Fruit fly (Drosophila melanogaster) whole organism, embryonic: Measurements from ENCODE around the gene CG43116.
A peak's percentile ranks its signal among the peaks of the same experiment; 100 is the strongest.

Experiments used
- ATbp ChIP-seq: fragments of 200-800 bp; sonication (Bioruptor generic); optimal IDR thresholded peaks from 2 replicates; lab custom pipeline; 2017; ENCODE audit warnings: missing biosample characterization, mild to moderate bottlenecking, missing genetic modification characterization, missing genetic modification reagents
- CG11093 ChIP-seq: fragments of 200-800 bp; sonication (Bioruptor generic); IDR thresholded peaks from 3 replicates; pipeline ENCODE4 v1.3.6; 2022; ENCODE audit warnings: missing biosample characterization, missing genetic modification characterization
- CG11723 ChIP-seq: fragments of 200-800 bp; sonication (Bioruptor generic); optimal IDR thresholded peaks from 2 replicates; lab custom pipeline; 2017; ENCODE audit warnings: missing biosample characterization, mild to moderate bottlenecking, missing genetic modification characterization
- CG1233 ChIP-seq: fragments of 200-800 bp; sonication (Bioruptor generic); optimal IDR thresholded peaks from 4 replicates; lab custom pipeline; 2018; ENCODE audit warnings: missing biosample characterization, mild to moderate bottlenecking, missing genetic modification characterization
- CG13123 ChIP-seq: fragments of 200-800 bp; sonication (Bioruptor generic); optimal IDR thresholded peaks from 2 replicates; lab custom pipeline; 2016; ENCODE audit warnings: missing biosample characterization, missing genetic modification characterization
- CG14667 ChIP-seq: fragments of 200-800 bp; sonication (Bioruptor generic); IDR thresholded peaks from 2 replicates; pipeline ENCODE4 v1.3.6; 2022; ENCODE audit warnings: missing biosample characterization, missing genetic modification characterization
- CG15696 ChIP-seq: fragments of 200-800 bp; sonication (Bioruptor generic); optimal IDR thresholded peaks from 2 replicates; lab custom pipeline; 2019; ENCODE audit warnings: missing biosample characterization, mild to moderate bottlenecking, missing genetic modification characterization, moderate library complexity
- CG1603 ChIP-seq: fragments of 200-800 bp; sonication (Bioruptor generic); optimal IDR thresholded peaks from 2 replicates; lab custom pipeline; 2019; ENCODE audit warnings: missing biosample characterization, mild to moderate bottlenecking, missing genetic modification characterization, moderate library complexity
- CG17328 ChIP-seq: fragments of 200-800 bp; sonication (Bioruptor generic); IDR thresholded peaks from 2 replicates; pipeline ENCODE4 v1.3.6; 2022; ENCODE audit warnings: missing biosample characterization, missing genetic modification characterization
- CG17829 ChIP-seq: fragments of 200-800 bp; optimal IDR thresholded peaks from 2 replicates; lab custom pipeline; 2019; ENCODE audit warnings: missing biosample characterization, mild to moderate bottlenecking, missing genetic modification characterization, moderate library complexity
- CG2202 ChIP-seq: fragments of 200-800 bp; sonication (Bioruptor generic); optimal IDR thresholded peaks from 2 replicates; lab custom pipeline; 2018; ENCODE audit warnings: missing biosample characterization, mild to moderate bottlenecking, missing genetic modification characterization
- CG30403 ChIP-seq: fragments of 200-800 bp; sonication (Bioruptor generic); optimal IDR thresholded peaks from 3 replicates; lab custom pipeline; 2016; ENCODE audit warnings: missing biosample characterization, missing genetic modification characterization
- CG5953 ChIP-seq: fragments of 200-800 bp; sonication (Bioruptor generic); IDR thresholded peaks from 2 replicates; pipeline ENCODE4 v1.3.6; 2022; ENCODE audit warnings: missing biosample characterization, missing genetic modification characterization
- CG9609 ChIP-seq: fragments of 200-800 bp; sonication (Bioruptor generic); optimal IDR thresholded peaks from 3 replicates; lab custom pipeline; 2016; ENCODE audit warnings: missing biosample characterization, missing genetic modification characterization
- CG9817 ChIP-seq: fragments of 200-800 bp; sonication (Bioruptor generic); optimal IDR thresholded peaks from 2 replicates; lab custom pipeline; 2018; ENCODE audit warnings: missing biosample characterization, mild to moderate bottlenecking, missing genetic modification characterization, moderate library complexity
- CHES-1-like ChIP-seq: fragments of 200-800 bp; sonication (Bioruptor generic); optimal IDR thresholded peaks from 2 replicates; lab custom pipeline; 2016; ENCODE audit warnings: missing biosample characterization, missing genetic modification characterization
- Chrac-16 ChIP-seq: fragments of 200-800 bp; sonication (Bioruptor generic); optimal IDR thresholded peaks from 3 replicates; lab custom pipeline; 2016; ENCODE audit warnings: missing biosample characterization, missing genetic modification characterization
- H2.0 ChIP-seq: fragments of 200-800 bp; sonication (Bioruptor generic); IDR thresholded peaks from 2 replicates; pipeline ENCODE4 v1.3.6; 2022; ENCODE audit warnings: missing biosample characterization, missing genetic modification characterization
- Hr3 ChIP-seq: fragments of 200-800 bp; sonication (Bioruptor generic); optimal IDR thresholded peaks from 3 replicates; lab custom pipeline; 2016; ENCODE audit warnings: missing biosample characterization, missing genetic modification characterization
- Lim3 ChIP-seq: fragments of 200-800 bp; sonication (Bioruptor generic); IDR thresholded peaks from 2 replicates; pipeline ENCODE4 v1.3.6; 2022; ENCODE audit warnings: missing biosample characterization, missing genetic modification characterization
- Mrtf ChIP-seq: fragments of 200-800 bp; sonication (Bioruptor generic); IDR thresholded peaks from 3 replicates; pipeline ENCODE4 v1.3.6; 2022; ENCODE audit warnings: missing biosample characterization, missing genetic modification characterization
- Optix ChIP-seq: fragments of 200-800 bp; sonication (Bioruptor generic); IDR thresholded peaks from 3 replicates; pipeline ENCODE4 v1.3.6; 2022; ENCODE audit warnings: missing biosample characterization, missing genetic modification characterization
- Stat92E ChIP-seq, 3 experiments: fragments of >200 bp in 2 of 3; fragments of 200-800 bp in 1 of 3; sonication (Bioruptor generic) in 1 of 3; optimal IDR thresholded peaks; 2 replicates each; lab custom pipeline; 2017 to 2019; ENCODE audit warnings: missing biosample characterization in 3 of 3, missing genetic modification characterization in 3 of 3, mild to moderate bottlenecking in 1 of 3, moderate library complexity in 1 of 3
- Vsx1 ChIP-seq: fragments of 200-800 bp; sonication (Bioruptor generic); optimal IDR thresholded peaks from 2 replicates; lab custom pipeline; 2017; ENCODE audit warnings: missing biosample characterization, mild to moderate bottlenecking, missing genetic modification characterization, missing genetic modification reagents
- Xbp1 ChIP-seq: fragments of 200-800 bp; sonication (Bioruptor generic); optimal IDR thresholded peaks from 3 replicates; lab custom pipeline; 2016; ENCODE audit warnings: missing biosample characterization, mild to moderate bottlenecking, missing genetic modification characterization
- YL-1 ChIP-seq: fragments of 200-800 bp; sonication (Bioruptor generic); optimal IDR thresholded peaks from 3 replicates; lab custom pipeline; 2017; ENCODE audit warnings: missing biosample characterization, mild to moderate bottlenecking, missing genetic modification characterization
- bigmax ChIP-seq: fragments of 200-800 bp; sonication (Bioruptor generic); optimal IDR thresholded peaks from 2 replicates; lab custom pipeline; 2018; ENCODE audit warnings: missing biosample characterization, mild to moderate bottlenecking, missing genetic modification characterization
- bsh ChIP-seq, 2 experiments: fragments of 200-800 bp; sonication (Bioruptor generic); optimal IDR thresholded peaks; 2 replicates each; lab custom pipeline; 2017 to 2018; ENCODE audit warnings: mild to moderate bottlenecking in 2 of 2, missing biosample characterization in 2 of 2, missing genetic modification characterization in 2 of 2, moderate library complexity in 1 of 2
- cato ChIP-seq: fragments of 200-800 bp; sonication (Bioruptor generic); optimal IDR thresholded peaks from 2 replicates; lab custom pipeline; 2016; ENCODE audit warnings: missing biosample characterization, missing genetic modification characterization, borderline replicate concordance
- disco-r ChIP-seq: fragments of 200-800 bp; sonication (Bioruptor generic); optimal IDR thresholded peaks from 2 replicates; lab custom pipeline; 2016; ENCODE audit warnings: missing biosample characterization, missing genetic modification characterization
- dm ChIP-seq: fragments of 200-800 bp; sonication (Bioruptor generic); optimal IDR thresholded peaks from 3 replicates; lab custom pipeline; 2016; ENCODE audit warnings: missing biosample characterization, missing genetic modification characterization
- dysf ChIP-seq: fragments of 200-800 bp; sonication (Bioruptor generic); IDR thresholded peaks from 3 replicates; pipeline ENCODE4 v1.3.6; 2022; ENCODE audit warnings: missing biosample characterization, missing genetic modification characterization
- emc ChIP-seq: fragments of 200-800 bp; sonication (Bioruptor generic); optimal IDR thresholded peaks from 2 replicates; lab custom pipeline; 2016; ENCODE audit warnings: missing biosample characterization, missing genetic modification characterization
- eve ChIP-seq, 2 experiments: fragments of >200 bp; optimal IDR thresholded peaks; 2 replicates each; lab custom pipeline; 2017; ENCODE audit warnings: missing biosample characterization in 2 of 2, missing genetic modification characterization in 2 of 2
- gsb ChIP-seq: fragments of 200-800 bp; sonication (Bioruptor generic); IDR thresholded peaks from 2 replicates; pipeline ENCODE4 v1.3.6; 2022; ENCODE audit warnings: missing biosample characterization, missing genetic modification characterization
- her ChIP-seq: fragments of 200-800 bp; sonication (Bioruptor generic); optimal IDR thresholded peaks from 2 replicates; lab custom pipeline; 2016; ENCODE audit warnings: missing biosample characterization, missing genetic modification characterization
- luna ChIP-seq: fragments of 200-800 bp; sonication (Bioruptor generic); optimal IDR thresholded peaks from 2 replicates; lab custom pipeline; 2016; ENCODE audit warnings: missing biosample characterization, missing genetic modification characterization
- mld ChIP-seq: fragments of 200-800 bp; sonication (Bioruptor generic); IDR thresholded peaks from 3 replicates; pipeline ENCODE4 v1.3.6; 2022; ENCODE audit warnings: missing biosample characterization, missing genetic modification characterization; ENCODE audit not compliant: partially characterized antibody
- oc ChIP-seq: fragments of 200-800 bp; sonication (Bioruptor generic); optimal IDR thresholded peaks from 2 replicates; lab custom pipeline; 2018; ENCODE audit warnings: missing biosample characterization, mild to moderate bottlenecking, missing genetic modification characterization, moderate library complexity
- pros ChIP-seq: fragments of 200-800 bp; sonication (Bioruptor generic); optimal IDR thresholded peaks from 3 replicates; lab custom pipeline; 2019; ENCODE audit warnings: missing biosample characterization, mild to moderate bottlenecking, missing genetic modification characterization, moderate library complexity
- rib ChIP-seq: fragments of 200-800 bp; sonication (Bioruptor generic); IDR thresholded peaks from 2 replicates; pipeline ENCODE4 v1.3.6; 2022; ENCODE audit warnings: missing biosample characterization, missing genetic modification characterization
- salm ChIP-seq: fragments of 200-800 bp; sonication (Bioruptor generic); optimal IDR thresholded peaks from 2 replicates; lab custom pipeline; 2018; ENCODE audit warnings: missing biosample characterization, mild to moderate bottlenecking, missing genetic modification characterization
- schlank ChIP-seq: fragments of 200-800 bp; sonication (Bioruptor generic); optimal IDR thresholded peaks from 2 replicates; lab custom pipeline; 2018; ENCODE audit warnings: missing biosample characterization, mild to moderate bottlenecking, missing genetic modification characterization
- shn ChIP-seq: fragments of 200-800 bp; sonication (Bioruptor generic); optimal IDR thresholded peaks from 3 replicates; lab custom pipeline; 2016; ENCODE audit warnings: missing biosample characterization, missing genetic modification characterization
- so ChIP-seq: fragments of 200-800 bp; sonication (Bioruptor generic); IDR thresholded peaks from 3 replicates; pipeline ENCODE4 v1.3.6; 2022; ENCODE audit warnings: missing biosample characterization, missing genetic modification characterization
- stc ChIP-seq: fragments of 200-800 bp; sonication (Bioruptor generic); IDR thresholded peaks from 2 replicates; pipeline ENCODE4 v1.3.6; 2022; ENCODE audit warnings: missing biosample characterization, missing genetic modification characterization
- tna ChIP-seq: fragments of 200-800 bp; sonication (Bioruptor generic); IDR thresholded peaks from 2 replicates; pipeline ENCODE4 v1.3.6; 2022; ENCODE audit warnings: missing biosample characterization, missing genetic modification characterization; ENCODE audit not compliant: partially characterized antibody
- toy ChIP-seq: fragments of 200-800 bp; sonication (Bioruptor generic); IDR thresholded peaks from 2 replicates; pipeline ENCODE4 v1.3.6; 2022; ENCODE audit warnings: missing biosample characterization, missing genetic modification characterization
- usp ChIP-seq: fragments of >200 bp; optimal IDR thresholded peaks from 2 replicates; lab custom pipeline; 2017; ENCODE audit warnings: missing biosample characterization, missing genetic modification characterization

CG43116 gene

DNA sequence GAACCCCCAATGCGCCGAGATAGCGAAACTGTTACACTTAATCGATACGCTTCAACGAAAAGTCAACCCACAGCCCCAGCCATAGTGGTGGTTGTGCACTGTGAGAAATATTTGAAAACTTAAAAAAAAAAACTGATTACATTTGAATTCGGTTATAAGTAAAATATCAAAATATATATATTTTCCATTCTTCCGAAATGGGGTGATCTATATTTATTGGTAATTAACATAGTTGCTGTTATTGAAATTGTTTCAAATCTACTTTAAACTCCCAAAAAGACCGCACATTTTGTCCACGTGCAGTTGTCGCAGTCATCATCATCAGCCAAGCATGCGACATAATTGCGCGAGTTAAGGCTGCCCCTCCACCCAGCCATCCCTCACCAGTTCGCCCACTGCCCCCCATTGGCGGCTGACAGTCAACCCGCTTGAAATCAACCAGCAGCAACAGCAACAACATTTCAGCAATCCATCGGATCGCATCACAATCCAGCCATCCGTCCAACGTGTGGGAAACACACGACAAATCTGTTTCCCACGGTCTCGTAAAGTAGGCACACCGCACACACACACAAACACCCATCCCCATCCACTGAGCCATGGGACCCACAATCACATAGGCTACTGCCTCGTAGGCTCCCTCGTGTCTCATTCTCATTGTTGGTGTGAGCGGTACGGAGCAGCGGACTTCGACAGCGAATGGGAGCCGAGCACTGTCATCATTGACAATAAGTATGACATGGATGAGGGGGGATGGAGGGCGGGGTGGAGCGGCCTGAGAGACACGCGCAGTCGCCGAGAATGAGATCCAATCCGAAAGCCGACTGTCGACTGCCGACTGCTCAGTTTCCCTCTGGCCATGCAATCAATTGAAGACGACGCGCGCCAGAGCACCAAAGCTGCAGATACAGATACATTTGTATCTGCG, 23.7 kb upstream of the CG43116 start (continued):
- no peak for TF ChIP-seq CG9609 (GFP tag; lab: Kevin White, UChicago)
- no peak for TF ChIP-seq usp
- TF ChIP-seq cato (GFP tag; lab: Kevin White, UChicago): peak; percentile 14
- 0 out of 3 replicates have a peak, but pooled peaks have one; percentile 35 for TF ChIP-seq Mrtf (GFP tag; lab: Robert Waterston, UW)
- TF ChIP-seq CG15696 (tag; lab: Kevin White, UChicago): peak; percentile 64
- peak; percentile 54 for TF ChIP-seq CG1603 (tag; lab: Kevin White, UChicago)
- TF ChIP-seq dm (GFP tag; lab: Kevin White, UChicago): no peak
- no peak for TF ChIP-seq tna (GFP tag; lab: Robert Waterston, UW)
- 0 out of 3 replicates have a peak, but pooled peaks have one; percentile 35 for TF ChIP-seq CG11093 (GFP tag; lab: Robert Waterston, UW)
- 0 out of 2 replicates have a peak, but pooled peaks have one; percentile 26 for TF ChIP-seq CG5953 (GFP tag; lab: Robert Waterston, UW)
- no peak for TF ChIP-seq eve (GFP tag; optimal IDR thresholded peaks at IDR 0.05; lab: Kevin White, UChicago)
- peak; percentile 70 for TF ChIP-seq stc (GFP tag; lab: Robert Waterston, UW)
- TF ChIP-seq oc (tag; lab: Kevin White, UChicago): no peak
- TF ChIP-seq Chrac-16: peak; percentile 70
- TF ChIP-seq bsh (GFP tag; optimal IDR thresholded peaks at IDR 0.05; lab: Kevin White, UChicago): peak; percentile 33 to 82
- peak; percentile 5 for TF ChIP-seq CG1233 (GFP tag; lab: Kevin White, UChicago)
- no peak for TF ChIP-seq gsb
- TF ChIP-seq CG13123 (GFP tag; lab: Kevin White, UChicago): no peak
- peak; percentile 58 for TF ChIP-seq CG17829
- TF ChIP-seq Optix (GFP tag; lab: Robert Waterston, UW): 0 out of 3 replicates have a peak, but pooled peaks have one; percentile 8
- peak; percentile 36 for TF ChIP-seq CG2202 (tag; lab: Kevin White, UChicago)
- no peak for TF ChIP-seq her (GFP tag; lab: Kevin White, UChicago)
- no peak for TF ChIP-seq bigmax (GFP tag; lab: Kevin White, UChicago)
- TF ChIP-seq disco-r (GFP tag; lab: Kevin White, UChicago): no peak
- peak; percentile 60 for TF ChIP-seq H2.0 (GFP tag; lab: Robert Waterston, UW)
- no peak for TF ChIP-seq mld (GFP tag; lab: Robert Waterston, UW)
- TF ChIP-seq CG30403 (GFP tag; lab: Kevin White, UChicago): peak; percentile 74
- peak; percentile 55 for TF ChIP-seq CG9817 (tag; lab: Kevin White, UChicago)
- TF ChIP-seq CG11723 (GFP tag; lab: Kevin White, UChicago): peak; percentile 28
- 0 out of 2 replicates have a peak, but pooled peaks have one; percentile 48 for TF ChIP-seq rib (GFP tag; lab: Robert Waterston, UW)
- TF ChIP-seq Stat92E (GFP tag; optimal IDR thresholded peaks at IDR 0.05; lab: Kevin White, UChicago): no peak
- no peak for TF ChIP-seq shn (GFP tag; lab: Kevin White, UChicago)
- no peak for TF ChIP-seq emc (GFP tag; lab: Kevin White, UChicago)
- TF ChIP-seq so: no peak; the same call in 2 of the 3 replicates
- TF ChIP-seq Lim3 (GFP tag; lab: Robert Waterston, UW): no peak
- peak; percentile 68 for TF ChIP-seq dysf (GFP tag; lab: Robert Waterston, UW)
- TF ChIP-seq ATbp (GFP tag; lab: Kevin White, UChicago): peak; percentile 72
- no peak for TF ChIP-seq schlank
- peak; percentile 33 for TF ChIP-seq CG17328 (GFP tag; lab: Robert Waterston, UW)
- no peak for TF ChIP-seq toy (GFP tag; lab: Robert Waterston, UW)
- TF ChIP-seq Xbp1 (GFP tag; lab: Kevin White, UChicago): peak; percentile 51
- TF ChIP-seq pros: peak; percentile 91
- no peak for TF ChIP-seq CHES-1-like
- no peak for TF ChIP-seq luna (GFP tag; lab: Kevin White, UChicago)
- TF ChIP-seq salm (tag; lab: Kevin White, UChicago): peak; percentile 69
- peak; percentile 57 for TF ChIP-seq Hr3 (GFP tag; lab: Kevin White, UChicago)
- peak; percentile 45 for TF ChIP-seq CG14667 (GFP tag; lab: Robert Waterston, UW)
- peak; percentile 51 for TF ChIP-seq Vsx1 (GFP tag; lab: Kevin White, UChicago)
- TF ChIP-seq YL-1: no peak
